Fruit fly (Drosophila melanogaster): Measurements from ENCODE around the gene CG6985.
A peak's percentile ranks its signal among the peaks of the same experiment; 100 is the strongest.

The CG6985 gene

DNA sequence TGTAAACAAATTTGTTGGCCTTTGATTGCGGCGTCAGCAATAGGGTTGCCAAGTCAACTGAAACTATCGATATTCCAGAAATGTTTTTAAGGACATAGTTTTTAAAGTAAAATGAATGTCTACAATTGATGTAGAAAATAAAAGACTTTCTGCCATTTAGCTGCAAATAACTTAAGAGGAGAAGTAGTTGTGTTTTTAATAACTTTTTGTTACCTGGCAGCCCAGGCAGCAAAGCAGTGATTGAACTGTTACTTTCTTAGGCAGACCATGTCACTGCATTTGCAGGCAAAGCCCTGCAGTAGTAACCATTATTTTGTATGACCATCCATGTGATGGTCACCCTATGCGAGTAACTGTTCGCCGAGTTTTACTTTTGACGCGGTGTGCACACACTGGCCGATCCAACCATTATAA is 9.6 kb downstream of the CG6985 start, which contains the start of the genes rumi, CG7029 and Usp12-46 (continued):
- peak; percentile 64; the same call in 1 of the 3 replicates for TF ChIP-seq hb (GFP tag; IDR thresholded peaks at IDR 0.05; ENCODE audit: partially characterized antibody)
- TF ChIP-seq CG18764 (GFP tag; optimal IDR thresholded peaks at IDR 0.05), result peak; percentile 68
- peak; percentile 58 for TF ChIP-seq CG7271 (tag; optimal IDR thresholded peaks at IDR 0.05)
- TF ChIP-seq CG6813 (GFP tag; optimal IDR thresholded peaks at IDR 0.05), result peak; percentile 51
- TF ChIP-seq CG14667 (GFP tag; IDR thresholded peaks at IDR 0.05), result peak; percentile 59; the same call in 1 of the 2 replicates
- TF ChIP-seq CG11504 (tag; optimal IDR thresholded peaks at IDR 0.05), result peak; percentile 87
- peak; percentile 79; the same call in 1 of the 2 replicates for TF ChIP-seq chm (GFP tag; IDR thresholded peaks at IDR 0.05)
- peak; percentile 88 for TF ChIP-seq repo (GFP tag; optimal IDR thresholded peaks at IDR 0.05)
- peak; percentile 75 for TF ChIP-seq Fer1 (GFP tag; optimal IDR thresholded peaks at IDR 0.05)
- peak; percentile 75 for TF ChIP-seq Meics (GFP tag; optimal IDR thresholded peaks at IDR 0.05)
- TF ChIP-seq sc (optimal IDR thresholded peaks at IDR 0.05), result no peak
- TF ChIP-seq sc (GFP tag; optimal IDR thresholded peaks at IDR 0.05), result peak; percentile 69
- peak; percentile 58 for TF ChIP-seq D19B (GFP tag; optimal IDR thresholded peaks at IDR 0.05)
- peak; percentile 91 for TF ChIP-seq gro (GFP tag; optimal IDR thresholded peaks at IDR 0.05)
- 0 out of 3 replicates have a peak, but pooled peaks have one; percentile 33 for TF ChIP-seq CG2199 (GFP tag; IDR thresholded peaks at IDR 0.05)
- TF ChIP-seq CG4360 (GFP tag; IDR thresholded peaks at IDR 0.05), result peak; percentile 42; the same call in 1 of the 2 replicates
- TF ChIP-seq CG11247 (GFP tag; IDR thresholded peaks at IDR 0.05), result peak; percentile 69
- TF ChIP-seq corto (GFP tag; optimal IDR thresholded peaks at IDR 0.05), result no peak
- TF ChIP-seq cad (GFP tag; optimal IDR thresholded peaks at IDR 0.05), result no peak
- peak in 1 of 3 experiments; percentile 84 for TF ChIP-seq lola (GFP tag; optimal IDR thresholded peaks at IDR 0.05)
- TF ChIP-seq emc (GFP tag; optimal IDR thresholded peaks at IDR 0.05), result peak; percentile 76
- peak; percentile 46; the same call in 1 of the 3 replicates for TF ChIP-seq mld (GFP tag; IDR thresholded peaks at IDR 0.05; ENCODE audit: partially characterized antibody)
- TF ChIP-seq crp (GFP tag; optimal IDR thresholded peaks at IDR 0.05), result peak in 1 of 2 experiments; percentile 60
- TF ChIP-seq Vsx1 (GFP tag; optimal IDR thresholded peaks at IDR 0.05), result no peak
- TF ChIP-seq cg (GFP tag; optimal IDR thresholded peaks at IDR 0.05), result no peak
- no peak for TF ChIP-seq BtbVII (GFP tag; optimal IDR thresholded peaks at IDR 0.05)
- peak; percentile 77 for TF ChIP-seq oc (tag; optimal IDR thresholded peaks at IDR 0.05)
- TF ChIP-seq CG8281 (tag; optimal IDR thresholded peaks at IDR 0.05), result peak; percentile 47
- TF ChIP-seq crc (GFP tag; optimal IDR thresholded peaks at IDR 0.05), result peak; percentile 74
- TF ChIP-seq CG9609 (GFP tag; optimal IDR thresholded peaks at IDR 0.05), result peak; percentile 87
- TF ChIP-seq CG3995 (GFP tag; optimal IDR thresholded peaks at IDR 0.05), result peak; percentile 100
- TF ChIP-seq Deaf1 (tag; optimal IDR thresholded peaks at IDR 0.05), result no peak
- peak; percentile 38 for TF ChIP-seq pfk (GFP tag; optimal IDR thresholded peaks at IDR 0.05)
- peak; percentile 80 for TF ChIP-seq CG10267 (tag; optimal IDR thresholded peaks at IDR 0.05)
- TF ChIP-seq CG6683 (GFP tag; optimal IDR thresholded peaks at IDR 0.05), result peak; percentile 43
- TF ChIP-seq nmo (GFP tag; optimal IDR thresholded peaks at IDR 0.05), result peak; percentile 93
- peak; percentile 82 for TF ChIP-seq CG1233 (GFP tag; optimal IDR thresholded peaks at IDR 0.05)
- TF ChIP-seq CG3838 (GFP tag; optimal IDR thresholded peaks at IDR 0.05), result peak; percentile 67
- TF ChIP-seq vnd (GFP tag; IDR thresholded peaks at IDR 0.05; ENCODE audit: partially characterized antibody), result peak; percentile 66; the same call in 2 of the 3 replicates
- peak; percentile 80 for TF ChIP-seq Rx (GFP tag; IDR thresholded peaks at IDR 0.05)
- TF ChIP-seq CG4854 (GFP tag; optimal IDR thresholded peaks at IDR 0.05), result peak; percentile 84
- TF ChIP-seq CG12659 (GFP tag; optimal IDR thresholded peaks at IDR 0.05), result peak; percentile 93
- TF ChIP-seq p53 (GFP tag; optimal IDR thresholded peaks at IDR 0.05), result peak; percentile 86
- TF ChIP-seq rib (GFP tag; IDR thresholded peaks at IDR 0.05), result 0 out of 2 replicates have a peak, but pooled peaks have one; percentile 20
- no peak for TF ChIP-seq zf30C (GFP tag; optimal IDR thresholded peaks at IDR 0.05)
- peak; percentile 88 for TF ChIP-seq ind (GFP tag; optimal IDR thresholded peaks at IDR 0.05)
- TF ChIP-seq CG18476 (GFP tag; optimal IDR thresholded peaks at IDR 0.05), result peak; percentile 81
- TF ChIP-seq gt (GFP tag; IDR thresholded peaks at IDR 0.05), result peak; percentile 16; the same call in 1 of the 2 replicates
- TF ChIP-seq Dfd (GFP tag; optimal IDR thresholded peaks at IDR 0.05), result no peak
